Fruit fly (Drosophila melanogaster) whole organism, prepupa: ENCODE measurements around the gene CG6931.

Experiments
- Blimp-1 ChIP-seq: fragments of 200-800 bp; sonication (Bioruptor generic); optimal IDR thresholded peaks from 3 replicates; lab custom pipeline; 2017; ENCODE audit warnings: missing biosample characterization, missing genetic modification characterization, mild to moderate bottlenecking, moderate library complexity, missing genetic modification reagents
- CG10631 ChIP-seq: fragments of 200-800 bp; sonication (Bioruptor generic); optimal IDR thresholded peaks from 2 replicates; lab custom pipeline; 2016; ENCODE audit warnings: missing biosample characterization, missing genetic modification characterization
- CG10669 ChIP-seq: fragments of 200-800 bp; sonication (Bioruptor generic); optimal IDR thresholded peaks from 3 replicates; lab custom pipeline; 2018; ENCODE audit warnings: missing biosample characterization, mild to moderate bottlenecking, missing genetic modification characterization, moderate library complexity
- CG11294 ChIP-seq: fragments of 200-800 bp; sonication (Bioruptor generic); IDR thresholded peaks from 2 replicates; pipeline ENCODE4 v1.3.6; 2022; ENCODE audit warnings: missing biosample characterization, missing genetic modification characterization
- CG11762 ChIP-seq: fragments of 200-800 bp; sonication (Bioruptor generic); optimal IDR thresholded peaks from 3 replicates; lab custom pipeline; 2016; ENCODE audit warnings: missing biosample characterization, missing genetic modification characterization; ENCODE audit not compliant: insufficient read depth
- CG11902 ChIP-seq: fragments of 200-800 bp; sonication (Bioruptor generic); optimal IDR thresholded peaks from 3 replicates; lab custom pipeline; 2016; ENCODE audit warnings: missing biosample characterization, missing genetic modification characterization
- CG1621 ChIP-seq: fragments of 200-800 bp; sonication (Bioruptor generic); optimal IDR thresholded peaks from 3 replicates; lab custom pipeline; 2018; ENCODE audit warnings: missing biosample characterization, mild to moderate bottlenecking, missing genetic modification characterization
- CG3032 ChIP-seq: fragments of 200-800 bp; optimal IDR thresholded peaks from 2 replicates; lab custom pipeline; 2019; ENCODE audit warnings: missing biosample characterization, mild to moderate bottlenecking, missing genetic modification characterization, moderate library complexity
- CG31627 ChIP-seq: fragments of 200-800 bp; sonication (Bioruptor generic); optimal IDR thresholded peaks from 3 replicates; lab custom pipeline; 2016; ENCODE audit warnings: missing biosample characterization, missing genetic modification characterization
- CG32006 ChIP-seq: fragments of 200-800 bp; sonication (Bioruptor generic); optimal IDR thresholded peaks from 3 replicates; lab custom pipeline; 2017; ENCODE audit warnings: missing biosample characterization, mild to moderate bottlenecking, missing genetic modification characterization
- CG3919 ChIP-seq: fragments of 200-800 bp; sonication (Bioruptor generic); optimal IDR thresholded peaks from 3 replicates; lab custom pipeline; 2016; ENCODE audit warnings: missing biosample characterization, missing genetic modification characterization
- CG4318 ChIP-seq: fragments of 200-800 bp; sonication (Bioruptor generic); optimal IDR thresholded peaks from 3 replicates; lab custom pipeline; 2017; ENCODE audit warnings: missing biosample characterization, mild to moderate bottlenecking, missing genetic modification characterization
- CG6163 ChIP-seq: fragments of 200-800 bp; sonication (Bioruptor generic); IDR thresholded peaks from 3 replicates; pipeline ENCODE4 v1.3.6; 2022; ENCODE audit warnings: missing biosample characterization, missing genetic modification characterization
- CG6276 ChIP-seq: fragments of 200-800 bp; sonication (Bioruptor generic); optimal IDR thresholded peaks from 2 replicates; lab custom pipeline; 2017; ENCODE audit warnings: missing biosample characterization, mild to moderate bottlenecking, missing genetic modification characterization
- CG6792 ChIP-seq: fragments of 200-800 bp; sonication (Bioruptor generic); optimal IDR thresholded peaks from 3 replicates; lab custom pipeline; 2016; ENCODE audit warnings: missing biosample characterization, missing genetic modification characterization
- CG6808 ChIP-seq: fragments of 200-800 bp; sonication (Bioruptor generic); optimal IDR thresholded peaks from 3 replicates; lab custom pipeline; 2017; ENCODE audit warnings: missing biosample characterization, missing genetic modification characterization, mild to moderate bottlenecking, moderate library complexity, missing genetic modification reagents
- CG6854 ChIP-seq: fragments of 200-800 bp; sonication (Bioruptor generic); optimal IDR thresholded peaks from 2 replicates; lab custom pipeline; 2017; ENCODE audit warnings: missing biosample characterization, mild to moderate bottlenecking, missing genetic modification characterization
- CG7368 ChIP-seq: fragments of 200-800 bp; sonication (Bioruptor generic); optimal IDR thresholded peaks from 3 replicates; lab custom pipeline; 2016; ENCODE audit warnings: missing biosample characterization, missing genetic modification characterization
- CG8119 ChIP-seq: fragments of 200-800 bp; sonication (Bioruptor generic); IDR thresholded peaks from 3 replicates; pipeline ENCODE4 v1.3.6; 2022; ENCODE audit warnings: missing biosample characterization, missing genetic modification characterization
- CG8632 ChIP-seq: fragments of 200-800 bp; sonication (Bioruptor generic); optimal IDR thresholded peaks from 3 replicates; lab custom pipeline; 2016; ENCODE audit warnings: missing biosample characterization, missing genetic modification characterization
- Eip75B ChIP-seq: fragments of 200-800 bp; sonication (Bioruptor generic); optimal IDR thresholded peaks from 3 replicates; lab custom pipeline; 2016; ENCODE audit warnings: missing biosample characterization, missing genetic modification characterization
- Eip78C ChIP-seq: fragments of 200-800 bp; sonication (Bioruptor generic); peaks from one replicate; lab custom pipeline; 2016; ENCODE audit warnings: missing biosample characterization, missing genetic modification characterization
- Eip93F ChIP-seq: fragments of 200-800 bp; sonication (Bioruptor generic); optimal IDR thresholded peaks from 2 replicates; lab custom pipeline; 2016; ENCODE audit warnings: missing biosample characterization, mild to moderate bottlenecking, missing genetic modification characterization
- Ets21C ChIP-seq: fragments of 200-800 bp; sonication (Bioruptor generic); optimal IDR thresholded peaks from 3 replicates; lab custom pipeline; 2016; ENCODE audit warnings: missing biosample characterization, missing genetic modification characterization
- Ets96B ChIP-seq: fragments of 200-800 bp; optimal IDR thresholded peaks from 2 replicates; lab custom pipeline; 2019; ENCODE audit warnings: missing biosample characterization, mild to moderate bottlenecking, missing genetic modification characterization, moderate library complexity
- Hr38 ChIP-seq: sonication (Bioruptor generic); optimal IDR thresholded peaks from 2 replicates; lab custom pipeline; 2016; ENCODE audit warnings: missing biosample characterization, missing genetic modification characterization
- Hr39 ChIP-seq: fragments of 200-800 bp; sonication (Bioruptor generic); optimal IDR thresholded peaks from 2 replicates; lab custom pipeline; 2016; ENCODE audit warnings: missing biosample characterization, missing genetic modification characterization
- Hr4 ChIP-seq: fragments of 200-800 bp; sonication (Bioruptor generic); optimal IDR thresholded peaks from 3 replicates; lab custom pipeline; 2016; ENCODE audit warnings: missing biosample characterization, missing genetic modification characterization
- Lpt ChIP-seq: fragments of 200-800 bp; sonication (Bioruptor generic); optimal IDR thresholded peaks from 3 replicates; lab custom pipeline; 2016; ENCODE audit warnings: missing biosample characterization, missing genetic modification characterization
- Met ChIP-seq: fragments of 200-800 bp; sonication (Bioruptor generic); optimal IDR thresholded peaks from 3 replicates; lab custom pipeline; 2016; ENCODE audit warnings: missing biosample characterization, missing genetic modification characterization
- OdsH ChIP-seq: fragments of 200-800 bp; sonication (Bioruptor generic); optimal IDR thresholded peaks from 3 replicates; lab custom pipeline; 2016; ENCODE audit warnings: missing biosample characterization, missing genetic modification characterization
- Smox ChIP-seq: fragments of 200-800 bp; sonication (Bioruptor generic); optimal IDR thresholded peaks from 3 replicates; lab custom pipeline; 2016; ENCODE audit warnings: missing biosample characterization, missing genetic modification characterization
- Sox102F ChIP-seq: fragments of 200-800 bp; sonication (Bioruptor generic); optimal IDR thresholded peaks from 2 replicates; lab custom pipeline; 2016; ENCODE audit warnings: missing biosample characterization, mild to moderate bottlenecking, missing genetic modification characterization
- Sox14 ChIP-seq: fragments of 200-800 bp; sonication (Bioruptor generic); optimal IDR thresholded peaks from 3 replicates; lab custom pipeline; 2016; ENCODE audit warnings: missing biosample characterization, missing genetic modification characterization
- achi ChIP-seq: fragments of 200-800 bp; sonication (Bioruptor generic); optimal IDR thresholded peaks from 3 replicates; lab custom pipeline; 2016; ENCODE audit warnings: missing biosample characterization, missing genetic modification characterization
- acj6 ChIP-seq: fragments of 200-800 bp; sonication (Bioruptor generic); optimal IDR thresholded peaks from 3 replicates; lab custom pipeline; 2016; ENCODE audit warnings: missing biosample characterization, missing genetic modification characterization
- cyc ChIP-seq: fragments of 200-800 bp; sonication (Bioruptor generic); optimal IDR thresholded peaks from 3 replicates; lab custom pipeline; 2016; ENCODE audit warnings: missing biosample characterization, missing genetic modification characterization
- dac ChIP-seq: fragments of 200-800 bp; sonication (Bioruptor generic); optimal IDR thresholded peaks from 2 replicates; lab custom pipeline; 2017; ENCODE audit warnings: missing biosample characterization, mild to moderate bottlenecking, missing genetic modification characterization
- dsx ChIP-seq: fragments of 200-800 bp; optimal IDR thresholded peaks from 3 replicates; lab custom pipeline; 2019; ENCODE audit warnings: missing biosample characterization, mild to moderate bottlenecking, missing genetic modification characterization, moderate library complexity; ENCODE audit not compliant: poor library complexity, severe bottlenecking
- eg ChIP-seq: fragments of 200-800 bp; sonication (Bioruptor generic); IDR thresholded peaks from 3 replicates; pipeline ENCODE4 v1.3.6; 2022; ENCODE audit warnings: missing biosample characterization, missing genetic modification characterization
- fkh ChIP-seq: fragments of 200-800 bp; sonication (Bioruptor generic); optimal IDR thresholded peaks from 3 replicates; lab custom pipeline; 2017; ENCODE audit warnings: missing biosample characterization, mild to moderate bottlenecking, missing genetic modification characterization, moderate library complexity
- net ChIP-seq: fragments of 200-800 bp; sonication (Bioruptor generic); optimal IDR thresholded peaks from 3 replicates; lab custom pipeline; 2016; ENCODE audit warnings: missing biosample characterization, missing genetic modification characterization
- pdm3 ChIP-seq: fragments of 200-800 bp; sonication (Bioruptor generic); optimal IDR thresholded peaks from 3 replicates; lab custom pipeline; 2016; ENCODE audit warnings: missing biosample characterization, missing genetic modification characterization
- spab ChIP-seq: fragments of 200-800 bp; sonication (Bioruptor generic); optimal IDR thresholded peaks from 2 replicates; lab custom pipeline; 2017; ENCODE audit warnings: missing biosample characterization, mild to moderate bottlenecking, missing genetic modification characterization, missing genetic modification reagents
- ss ChIP-seq, 2 experiments: fragments of 200-800 bp; sonication (Bioruptor generic); optimal IDR thresholded peaks; 2 replicates in 1 of 2; 3 replicates in 1 of 2; lab custom pipeline; 2017 to 2018; ENCODE audit warnings: mild to moderate bottlenecking in 2 of 2, missing biosample characterization in 2 of 2, missing genetic modification characterization in 2 of 2, moderate library complexity in 1 of 2
- topi ChIP-seq: fragments of 200-800 bp; sonication (Bioruptor generic); optimal IDR thresholded peaks from 3 replicates; lab custom pipeline; 2016; ENCODE audit warnings: missing biosample characterization, missing genetic modification characterization
- vri ChIP-seq: fragments of 200-800 bp; sonication (Bioruptor generic); optimal IDR thresholded peaks from 3 replicates; lab custom pipeline; 2016; ENCODE audit warnings: missing biosample characterization, mild to moderate bottlenecking, missing genetic modification characterization

CG6931 gene

dm6 chr3L:12028534-12029029 lies 38.0 kb downstream of the CG6931 start:
- TF ChIP-seq dsx (no peak), eg (0 out of 3 replicates have a peak, but pooled peaks have one; percentile 14), CG3032 (tag; lab: Kevin White, UChicago) (no peak), CG11902 (no peak), CG1621 (peak; percentile 59), CG31627 (GFP tag; lab: Kevin White, UChicago) (no peak), CG10631 (no peak), Met (GFP tag; lab: Kevin White, UChicago) (no peak), vri (GFP tag; lab: Kevin White, UChicago) (no peak), OdsH (no peak), CG32006 (GFP tag; lab: Kevin White, UChicago) (no peak), CG3919 (GFP tag; lab: Kevin White, UChicago) (no peak), net (no peak), fkh (no peak), CG8632 (GFP tag; lab: Kevin White, UChicago) (no peak), Sox14 (no peak), pdm3 (GFP tag; lab: Kevin White, UChicago) (no peak), Sox102F (no peak), CG8119 (no peak), Hr39 (GFP tag; lab: Kevin White, UChicago) (no peak), Lpt (GFP tag; lab: Kevin White, UChicago) (no peak), Smox (GFP tag; lab: Kevin White, UChicago) (no peak), ss (GFP tag; optimal IDR thresholded peaks at IDR 0.05; lab: Kevin White, UChicago) (peak; percentile 18 to 54), CG4318 (GFP tag; lab: Kevin White, UChicago) (no peak), Hr4 (no peak), CG11762 (GFP tag; lab: Kevin White, UChicago) (no peak), CG6792 (GFP tag; lab: Kevin White, UChicago) (no peak), Ets96B (tag; lab: Kevin White, UChicago) (no peak), Eip93F (GFP tag; lab: Kevin White, UChicago) (no peak), spab (GFP tag; lab: Kevin White, UChicago) (no peak), CG6808 (GFP tag; lab: Kevin White, UChicago) (peak; percentile 2), topi (no peak), CG6163 (GFP tag; lab: Robert Waterston, UW) (0 out of 3 replicates have a peak, but pooled peaks have one; percentile 17), CG7368 (GFP tag; lab: Kevin White, UChicago) (no peak), achi (no peak), cyc (GFP tag; lab: Kevin White, UChicago) (no peak), Hr38 (GFP tag; lab: Kevin White, UChicago) (no peak), acj6 (no peak), CG10669 (GFP tag; lab: Kevin White, UChicago) (no peak), CG6276 (GFP tag; lab: Kevin White, UChicago) (no peak), CG11294 (no peak), Eip78C (no peak), Ets21C (GFP tag; lab: Kevin White, UChicago) (no peak), dac (no peak), CG6854 (peak; percentile 23), Blimp-1 (GFP tag; lab: Kevin White, UChicago) (no peak), Eip75B (GFP tag; lab: Kevin White, UChicago) (no peak)
